Fruit fly (Drosophila melanogaster) whole organism, adult: ENCODE data around the gene Prim2.

Experiments
- CG14711 ChIP-seq: fragments of 200-800 bp; sonication (Bioruptor generic); optimal IDR thresholded peaks from 2 replicates; lab custom pipeline; 2018; ENCODE audit warnings: missing biosample characterization, mild to moderate bottlenecking, missing genetic modification characterization, moderate library complexity
- bab1 ChIP-seq: fragments of 200-800 bp; sonication (Bioruptor generic); optimal IDR thresholded peaks from 3 replicates; lab custom pipeline; 2019; ENCODE audit warnings: missing biosample characterization, mild to moderate bottlenecking, missing genetic modification characterization, moderate library complexity
- kay ChIP-seq: fragments of 200-800 bp; sonication (Bioruptor generic); peaks from one replicate; lab custom pipeline; 2016; ENCODE audit warnings: missing biosample characterization, missing genetic modification characterization, borderline replicate concordance

- TF ChIP-seq kay (GFP tag; lab: Kevin White, UChicago) = no peak
- TF ChIP-seq bab1 (GFP tag; lab: Kevin White, UChicago) = no peak
- no peak for TF ChIP-seq CG14711
These were observed 8.2 kb downstream of the Prim2 start, which contains the start of gene CG5618 for dm6 chr3L:20353149-20353548.
